Fruit fly (Drosophila melanogaster): ENCODE measurements around the gene CG34347.

Gene CG34347

DNA sequence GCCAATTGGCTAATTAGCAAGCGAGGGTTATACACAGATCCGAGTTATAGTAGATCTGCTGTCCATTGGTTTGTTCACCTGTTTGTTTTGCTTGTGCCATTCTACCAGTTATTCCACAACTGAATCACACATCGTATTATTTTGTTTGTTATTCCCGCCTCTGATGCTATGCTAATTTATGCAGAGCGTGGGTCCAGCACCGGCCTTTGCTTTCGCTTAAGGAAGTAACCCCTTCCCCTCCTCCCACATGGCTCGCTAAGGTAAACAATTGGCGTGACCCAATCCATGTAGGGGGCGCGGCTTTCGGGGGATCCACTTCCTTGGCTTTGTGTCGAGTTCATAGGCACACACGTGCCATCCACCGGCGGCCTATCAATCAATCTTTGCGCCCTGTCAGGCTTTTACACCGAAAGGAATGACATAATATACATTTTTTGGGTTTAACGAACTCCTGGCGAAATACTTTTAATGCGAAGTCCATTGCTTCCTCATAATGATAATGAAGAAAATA, 74.9 kb downstream of the CG34347 start:
- TF ChIP-seq psq (optimal IDR thresholded peaks at IDR 0.05) (no peak), usp (GFP tag; optimal IDR thresholded peaks at IDR 0.05) (no peak), Dll (optimal IDR thresholded peaks at IDR 0.05) (no peak), CG8478 (optimal IDR thresholded peaks at IDR 0.05) (no peak), EcR (GFP tag; optimal IDR thresholded peaks at IDR 0.05) (no peak), pan (optimal IDR thresholded peaks at IDR 0.05) (no peak)

DNA sequence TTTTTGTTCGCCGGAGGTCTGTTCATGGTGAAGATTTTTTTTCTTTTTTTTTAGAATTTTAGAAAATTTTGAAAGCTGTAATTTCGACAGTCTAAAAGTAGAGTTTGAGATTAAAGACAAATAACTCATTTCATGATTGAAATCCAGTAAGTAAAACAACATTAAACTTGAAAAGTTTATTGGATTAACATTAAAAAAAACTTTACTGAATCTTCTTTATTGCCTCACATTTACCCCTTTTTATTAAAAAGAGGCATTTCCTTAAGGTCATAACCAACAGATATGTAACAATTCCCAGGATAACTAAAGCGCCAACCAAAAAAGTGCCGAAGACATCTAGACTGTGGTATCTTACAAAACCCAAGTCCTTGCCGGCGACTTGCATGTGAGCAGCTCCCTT, 82.5 kb downstream of the CG34347 start, which contains the start of gene CG31204:
TSS of gene CG31204 (minus strand) at position 101 of the 400 bp plus-strand sequence.
- TF ChIP-seq psq (optimal IDR thresholded peaks at IDR 0.05) = no peak
- TF ChIP-seq Dll (optimal IDR thresholded peaks at IDR 0.05) = no peak
- no peak for TF ChIP-seq usp (GFP tag; optimal IDR thresholded peaks at IDR 0.05)
- TF ChIP-seq pan (optimal IDR thresholded peaks at IDR 0.05) = no peak
- TF ChIP-seq CG8478 (optimal IDR thresholded peaks at IDR 0.05) = no peak
- no peak for TF ChIP-seq EcR (GFP tag; optimal IDR thresholded peaks at IDR 0.05)

DNA sequence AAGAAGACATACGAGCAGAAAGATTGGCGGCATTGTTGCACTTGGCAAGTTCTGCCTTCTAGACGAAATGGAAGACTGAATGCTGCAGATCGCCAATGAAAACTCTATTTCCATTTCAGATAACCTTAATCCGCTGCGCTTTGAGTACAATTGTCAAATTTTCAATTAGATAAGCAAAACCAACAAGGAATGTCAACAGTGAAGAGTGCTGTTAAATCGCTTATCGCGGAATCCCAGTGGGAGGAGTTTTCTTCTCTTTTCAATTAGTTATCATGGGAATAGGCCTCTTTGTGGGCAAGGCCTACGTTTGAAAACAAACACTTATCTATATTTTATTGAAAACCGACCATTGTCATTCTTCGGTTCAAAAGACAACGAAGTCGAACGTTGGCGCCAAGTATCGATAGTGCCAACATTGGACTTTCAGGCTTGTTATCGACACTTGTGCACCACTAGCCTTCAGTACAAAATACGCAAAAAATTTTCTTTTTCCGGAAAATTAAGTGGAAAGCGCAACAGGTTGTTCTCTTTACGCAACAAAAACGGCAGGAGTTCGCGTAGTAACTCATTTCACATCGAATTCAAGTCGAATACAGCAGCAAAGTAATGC, 84.4 kb downstream of the CG34347 start, which contains the start of the genes Ugt35D1 and Gcn2:
TSS of gene Ugt35D1 (minus strand) at position 83 of the 610 bp plus-strand sequence.
TSS of gene Gcn2 (plus strand) at position 439 of the 610 bp plus-strand sequence.
- no peak for TF ChIP-seq psq (optimal IDR thresholded peaks at IDR 0.05)
- no peak for TF ChIP-seq Dll (optimal IDR thresholded peaks at IDR 0.05)
- no peak for TF ChIP-seq pan (optimal IDR thresholded peaks at IDR 0.05)
- no peak for TF ChIP-seq CG8478 (optimal IDR thresholded peaks at IDR 0.05)
- no peak for TF ChIP-seq EcR (GFP tag; optimal IDR thresholded peaks at IDR 0.05)
- TF ChIP-seq usp (GFP tag; optimal IDR thresholded peaks at IDR 0.05) = no peak

DNA sequence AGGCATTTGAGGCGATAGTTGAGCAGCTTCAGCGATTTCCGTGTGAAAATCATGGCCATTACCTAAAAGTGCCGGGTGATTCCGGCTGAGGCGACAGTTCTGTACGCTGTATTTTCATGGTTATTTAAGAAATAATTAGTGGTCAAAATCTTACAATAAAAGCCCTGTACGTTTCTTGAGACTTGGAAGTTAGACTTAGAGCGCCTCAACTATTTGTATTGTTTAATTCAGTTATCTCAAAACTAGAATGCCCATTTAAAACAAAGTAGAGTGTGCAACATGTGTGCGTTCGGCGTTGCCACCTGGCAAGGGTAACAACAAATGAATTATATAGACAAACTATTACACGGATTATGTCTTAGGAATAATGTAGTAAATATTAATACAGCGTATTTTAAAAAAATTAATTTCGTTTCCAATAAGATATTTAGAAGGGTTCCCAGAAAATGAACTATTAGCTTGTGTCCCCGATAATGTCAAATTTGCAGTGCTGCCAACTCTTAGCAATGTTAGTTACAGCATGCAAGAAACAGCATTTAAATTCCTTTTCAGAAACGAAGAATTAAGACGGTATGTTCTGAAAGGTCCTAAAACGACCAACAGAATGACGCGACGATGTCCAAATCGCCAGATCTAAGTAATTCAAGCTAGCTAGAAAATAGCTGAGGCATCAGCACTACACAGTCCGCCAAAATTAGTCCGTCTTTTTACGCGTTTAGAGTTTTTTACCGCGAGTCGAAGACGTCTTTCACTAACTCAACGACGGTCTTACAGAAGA, 93.7 kb downstream of the CG34347 start, which contains the start of gene Gprk2:
TSS of gene Gprk2 (plus strand) at position 747 of the 778 bp plus-strand sequence.
- TF ChIP-seq Dll (optimal IDR thresholded peaks at IDR 0.05) (no peak), usp (GFP tag; optimal IDR thresholded peaks at IDR 0.05) (no peak), EcR (GFP tag; optimal IDR thresholded peaks at IDR 0.05) (no peak), CG8478 (optimal IDR thresholded peaks at IDR 0.05) (no peak), pan (optimal IDR thresholded peaks at IDR 0.05) (no peak), psq (optimal IDR thresholded peaks at IDR 0.05) (no peak)

DNA sequence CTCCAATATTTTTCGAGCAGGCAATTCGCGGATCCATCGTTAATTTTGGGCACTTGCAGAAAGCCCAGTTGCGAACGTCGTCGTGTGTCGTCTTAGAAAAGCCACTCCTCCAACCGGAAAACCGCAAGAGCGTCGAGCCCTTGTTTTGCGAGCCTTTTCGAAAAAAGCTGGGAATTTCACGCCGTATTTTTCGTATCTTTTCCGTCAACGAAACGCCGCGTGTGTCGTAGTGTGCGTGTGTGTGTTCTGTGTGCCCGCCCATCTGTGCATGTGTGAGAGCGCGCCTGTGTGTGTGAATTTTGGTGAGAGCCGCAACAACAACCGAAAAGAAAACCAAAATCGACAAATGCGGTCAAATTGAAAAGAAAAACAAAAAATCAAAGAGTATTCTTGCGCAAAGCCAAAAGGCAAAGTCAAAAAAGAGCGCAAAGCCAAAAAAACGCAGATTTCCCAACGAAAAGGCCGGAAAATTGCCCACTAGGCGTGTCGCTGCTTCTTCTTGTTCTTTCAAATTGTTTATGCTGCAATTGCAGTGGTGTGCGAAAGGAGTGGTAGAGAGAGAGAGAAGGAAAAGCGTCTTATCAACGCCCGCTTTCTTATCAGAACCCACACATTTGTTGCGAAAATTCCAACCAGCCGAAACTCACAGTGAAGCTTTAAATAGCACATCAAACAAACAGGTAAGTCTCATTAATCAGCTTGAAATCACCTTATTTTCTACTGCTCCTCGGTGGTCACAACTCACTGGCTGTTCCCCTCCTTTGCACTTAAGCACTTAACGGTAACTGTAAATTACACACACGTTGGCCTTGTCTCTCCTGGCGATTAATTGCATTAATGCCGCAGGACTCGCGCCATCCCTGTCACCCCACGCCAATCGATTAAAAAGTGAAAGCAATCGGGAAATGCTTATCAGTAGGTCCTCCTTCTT, 94.6 kb downstream of the CG34347 start, which contains the start of gene PNPase:
TSS of gene PNPase (minus strand) at position 176 of the 931 bp plus-strand sequence.
- TF ChIP-seq usp (GFP tag; optimal IDR thresholded peaks at IDR 0.05) (no peak), Dll (optimal IDR thresholded peaks at IDR 0.05) (no peak), CG8478 (optimal IDR thresholded peaks at IDR 0.05) (peak; percentile 12), psq (optimal IDR thresholded peaks at IDR 0.05) (no peak)

DNA sequence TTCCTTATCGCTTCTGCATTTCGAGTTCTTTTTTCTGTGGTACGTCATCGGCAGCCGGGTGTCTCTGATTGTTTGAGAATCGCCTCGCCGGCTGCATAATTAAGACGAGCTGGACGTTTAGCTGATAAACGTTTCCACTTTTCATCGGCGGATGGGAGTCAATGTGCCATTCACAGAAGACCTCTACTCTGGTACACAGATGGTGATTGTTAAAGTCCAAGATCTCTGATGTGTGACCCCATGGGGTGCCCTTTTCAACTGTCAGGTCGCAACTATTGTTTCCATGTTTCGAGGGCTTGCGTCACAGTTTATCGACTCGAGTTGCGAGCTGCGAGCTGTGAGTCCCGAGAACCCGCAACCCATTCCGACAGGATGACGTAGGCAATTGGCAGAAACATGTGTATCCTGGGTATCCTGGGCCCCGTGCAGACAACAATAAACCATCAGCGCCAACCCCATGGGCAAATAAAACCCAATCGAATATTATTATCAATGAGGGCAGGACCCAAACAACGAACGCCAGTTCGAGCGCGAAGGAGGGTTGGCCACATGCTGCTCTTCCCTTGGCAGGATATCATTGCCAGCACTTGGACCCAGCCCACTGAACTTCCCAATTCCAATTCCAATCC, 96.2 kb downstream of the CG34347 start:
- TF ChIP-seq CG8478 (optimal IDR thresholded peaks at IDR 0.05) (no peak), Dll (optimal IDR thresholded peaks at IDR 0.05) (no peak), EcR (GFP tag; optimal IDR thresholded peaks at IDR 0.05) (no peak), pan (optimal IDR thresholded peaks at IDR 0.05) (no peak), usp (GFP tag; optimal IDR thresholded peaks at IDR 0.05) (no peak), psq (optimal IDR thresholded peaks at IDR 0.05) (no peak)

DNA sequence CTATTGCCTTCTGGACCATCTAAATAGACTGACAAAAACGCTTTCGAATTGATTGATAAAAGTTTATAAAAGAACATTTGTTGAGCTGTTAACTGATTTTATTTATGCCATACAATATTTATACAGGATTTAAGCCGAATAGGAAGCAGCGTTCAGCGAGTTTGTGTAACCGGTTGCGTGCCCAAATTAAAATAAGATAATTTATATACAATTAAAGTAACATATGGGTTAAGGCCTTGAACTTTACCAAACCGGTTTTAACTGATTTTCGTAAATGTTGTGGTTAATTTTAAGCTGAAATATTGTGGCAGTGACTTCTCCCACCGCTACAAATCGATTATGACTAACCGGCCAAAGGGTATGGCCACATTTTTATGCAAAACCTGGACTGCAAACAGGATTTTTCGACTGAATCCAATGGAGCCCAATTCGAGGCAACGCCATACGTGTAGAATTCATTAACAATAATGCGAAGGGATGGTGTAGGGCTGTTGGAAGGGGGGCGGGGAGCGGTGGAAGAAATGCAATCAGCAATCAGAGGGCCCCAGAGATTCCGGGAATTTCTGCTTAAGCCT, 98.8 kb downstream of the CG34347 start:
- peak; percentile 76 for TF ChIP-seq pan (optimal IDR thresholded peaks at IDR 0.05)
- no peak for TF ChIP-seq usp (GFP tag; optimal IDR thresholded peaks at IDR 0.05)

DNA sequence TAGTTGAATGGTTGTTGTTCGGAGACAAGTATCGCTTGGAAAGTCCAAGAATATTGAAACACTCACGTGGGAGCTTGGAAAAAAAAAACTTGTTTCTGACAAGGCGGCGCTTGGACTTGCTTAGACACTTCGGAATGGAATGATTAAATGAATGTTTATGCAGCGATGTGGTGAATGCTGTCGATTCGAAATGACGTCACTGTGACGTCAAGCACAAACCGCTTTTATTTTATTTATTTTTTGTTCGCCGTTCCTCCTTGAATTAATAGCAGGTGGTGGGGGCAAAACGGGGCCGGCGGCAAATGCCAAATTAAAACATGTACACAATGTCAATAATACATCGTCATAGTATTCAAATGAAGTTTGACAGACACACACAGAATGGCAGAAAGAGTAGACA, 108.6 kb downstream of the CG34347 start:
- TF ChIP-seq pan (optimal IDR thresholded peaks at IDR 0.05) = no peak
- no peak for TF ChIP-seq psq (optimal IDR thresholded peaks at IDR 0.05)
- TF ChIP-seq EcR (GFP tag; optimal IDR thresholded peaks at IDR 0.05) = no peak
- no peak for TF ChIP-seq Dll (optimal IDR thresholded peaks at IDR 0.05)
- no peak for TF ChIP-seq CG8478 (optimal IDR thresholded peaks at IDR 0.05)
- no peak for TF ChIP-seq usp (GFP tag; optimal IDR thresholded peaks at IDR 0.05)

DNA sequence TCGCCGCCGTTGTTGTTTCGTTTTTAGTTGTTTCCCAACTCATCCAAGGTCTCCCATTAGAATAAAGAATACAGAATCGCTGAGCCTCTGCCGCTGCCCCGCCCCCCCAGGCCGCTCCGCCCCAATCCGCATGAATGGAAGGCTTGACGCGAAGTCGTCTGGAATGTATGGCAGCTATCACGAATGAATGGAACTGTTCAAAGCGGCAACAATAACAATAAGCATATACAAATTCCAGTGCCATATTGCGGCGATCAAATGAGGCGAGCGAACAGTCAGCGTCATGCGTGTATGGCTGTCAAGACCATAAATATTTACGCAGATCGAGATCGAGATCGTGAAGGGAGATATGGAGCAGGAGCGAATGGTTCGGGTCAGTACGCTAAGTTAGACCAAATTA, 109.7 kb downstream of the CG34347 start:
- TF ChIP-seq psq (optimal IDR thresholded peaks at IDR 0.05) (no peak), pan (optimal IDR thresholded peaks at IDR 0.05) (no peak), EcR (GFP tag; optimal IDR thresholded peaks at IDR 0.05) (no peak), usp (GFP tag; optimal IDR thresholded peaks at IDR 0.05) (no peak), Dll (optimal IDR thresholded peaks at IDR 0.05) (no peak)

Data from whole organism.